Worm (Caenorhabditis elegans) whole organism, L2 larva: Measurements from ENCODE around the gene T04F8.2.

Experiments
- F13H6.1 ChIP-seq: sonication (generic microtip); optimal IDR thresholded peaks from 2 replicates; lab custom pipeline; 2016; ENCODE audit warnings: missing genetic modification characterization, missing compliant biosample characterization
- ZK546.5 ChIP-seq: sonication (generic microtip); optimal IDR thresholded peaks from 2 replicates; lab custom pipeline; 2017; ENCODE audit warnings: missing biosample characterization, missing genetic modification characterization
- ama-1 ChIP-seq: fragments of 150-350 bp; optimal IDR thresholded peaks from 2 replicates; lab custom pipeline; 2018; ENCODE audit warnings: inconsistent platforms
- ceh-16 ChIP-seq: fragments of 150-350 bp; optimal IDR thresholded peaks from 2 replicates; lab custom pipeline; 2014; ENCODE audit warnings: missing biosample characterization, missing genetic modification characterization
- egl-27 ChIP-seq: sonication (generic microtip); optimal IDR thresholded peaks from 3 replicates; lab custom pipeline; 2017; ENCODE audit warnings: missing biosample characterization, missing genetic modification reagents, missing genetic modification characterization
- fos-1 ChIP-seq: fragments of 150-350 bp; optimal IDR thresholded peaks from 2 replicates; lab custom pipeline; 2014; ENCODE audit warnings: missing biosample characterization, missing genetic modification characterization
- lsy-2 ChIP-seq, 2 experiments: fragments of 150-350 bp in 1 of 2; sonication (generic microtip) in 1 of 2; optimal IDR thresholded peaks; 2 replicates each; lab custom pipeline; 2014 to 2017; ENCODE audit warnings: missing biosample characterization in 2 of 2, missing genetic modification characterization in 2 of 2
- mbf-1 ChIP-seq: sonication (generic microtip); optimal IDR thresholded peaks from 2 replicates; lab custom pipeline; 2017; ENCODE audit warnings: missing biosample characterization, missing genetic modification characterization
- nhr-10 ChIP-seq: sonication (generic microtip); optimal IDR thresholded peaks from 2 replicates; lab custom pipeline; 2017; ENCODE audit warnings: missing biosample characterization, missing genetic modification characterization
- nhr-129 ChIP-seq: fragments of 150-350 bp; optimal IDR thresholded peaks from 2 replicates; lab custom pipeline; 2014; ENCODE audit warnings: missing biosample characterization, missing genetic modification characterization
- nhr-21 ChIP-seq: fragments of 150-350 bp; optimal IDR thresholded peaks from 2 replicates; lab custom pipeline; 2014; ENCODE audit warnings: missing biosample characterization, missing genetic modification characterization
- nhr-25 ChIP-seq: fragments of 150-350 bp; sonication (generic microtip); optimal IDR thresholded peaks from 3 replicates; lab custom pipeline; 2014; ENCODE audit warnings: missing biosample characterization, missing genetic modification characterization
- peb-1 ChIP-seq: fragments of 150-350 bp; optimal IDR thresholded peaks from 2 replicates; lab custom pipeline; 2014; ENCODE audit warnings: missing biosample characterization, missing genetic modification characterization
- sma-3 ChIP-seq: sonication (generic microtip); optimal IDR thresholded peaks from 2 replicates; lab custom pipeline; 2016; ENCODE audit warnings: missing genetic modification reagents, missing genetic modification characterization, missing compliant biosample characterization
- snpc-4 ChIP-seq: fragments of 150-350 bp; optimal IDR thresholded peaks from 2 replicates; lab custom pipeline; 2014; ENCODE audit warnings: missing biosample characterization, missing genetic modification characterization
- unc-39 ChIP-seq: fragments of 150-350 bp; optimal IDR thresholded peaks from 2 replicates; lab custom pipeline; 2014; ENCODE audit warnings: missing biosample characterization, missing genetic modification characterization
- unc-55 ChIP-seq: fragments of 150-350 bp; sonication (generic microtip); optimal IDR thresholded peaks from 3 replicates; lab custom pipeline; 2014; ENCODE audit warnings: missing biosample characterization, missing genetic modification reagents, missing genetic modification characterization
- zag-1 ChIP-seq: fragments of 150-350 bp; optimal IDR thresholded peaks from 2 replicates; lab custom pipeline; 2014; ENCODE audit warnings: missing biosample characterization, missing genetic modification characterization
- ztf-4 ChIP-seq: fragments of 150-350 bp; optimal IDR thresholded peaks from 2 replicates; lab custom pipeline; 2014; ENCODE audit warnings: missing biosample characterization, missing genetic modification characterization

Gene T04F8.2

DNA sequence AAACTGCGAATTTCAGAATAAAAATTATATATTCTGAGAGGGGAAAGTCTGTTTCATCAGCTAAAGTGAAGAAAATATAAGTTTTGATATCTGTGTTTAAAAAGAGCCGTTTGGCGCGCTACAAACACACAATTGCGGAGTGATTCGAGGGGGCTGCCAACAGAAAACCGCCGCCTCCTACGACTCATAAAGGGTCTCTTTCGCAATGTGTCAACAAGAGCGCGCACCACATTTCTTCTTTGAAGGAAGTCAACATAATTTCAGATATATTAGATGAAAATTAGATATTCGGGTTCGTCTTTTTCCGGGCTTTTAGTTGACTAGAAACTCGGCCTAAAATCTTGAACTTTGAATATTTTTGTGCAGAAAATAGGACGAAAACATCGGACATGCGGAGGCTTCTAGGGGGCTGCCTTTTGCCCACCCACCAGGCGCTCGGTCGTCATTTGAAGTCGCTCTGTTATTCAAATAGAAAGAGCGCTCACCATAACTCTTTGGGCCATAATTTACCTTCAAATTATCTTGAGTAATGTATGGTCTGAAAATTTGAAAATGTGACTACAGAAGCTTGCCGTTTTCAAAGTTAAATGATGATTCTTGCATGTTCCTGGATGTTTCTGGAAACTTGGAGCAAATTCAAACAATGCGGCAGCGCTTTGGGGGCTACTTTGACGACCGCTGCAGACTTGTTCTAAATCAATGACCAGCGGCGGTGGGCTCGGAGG is 50.4 kb downstream of the T04F8.2 start (continued):
- peak; percentile 66 for TF ChIP-seq ZK546.5
- peak; percentile 43 for TF ChIP-seq egl-27 (tag; lab: Kevin White, UChicago)
- TF ChIP-seq nhr-10 (tag; lab: Kevin White, UChicago), result peak; percentile 79
- TF ChIP-seq F13H6.1 (tag; lab: Kevin White, UChicago), result peak; percentile 98
- no peak for TF ChIP-seq ama-1
- TF ChIP-seq ztf-4 (tag; lab: Kevin White, UChicago), result peak; percentile 83
- TF ChIP-seq nhr-129, result peak; percentile 77
- TF ChIP-seq sma-3, result peak; percentile 98
- peak; percentile 79 to 85 for TF ChIP-seq lsy-2 (tag; optimal IDR thresholded peaks at IDR 0.05; lab: Kevin White, UChicago)
- peak; percentile 44 for TF ChIP-seq zag-1 (tag; lab: Kevin White, UChicago)
- peak; percentile 80 for TF ChIP-seq nhr-21 (tag; lab: Kevin White, UChicago)
- TF ChIP-seq nhr-25 (tag; lab: Kevin White, UChicago), result peak; percentile 97
- TF ChIP-seq fos-1 (tag; lab: Kevin White, UChicago), result peak; percentile 67
- TF ChIP-seq mbf-1 (tag; lab: Kevin White, UChicago), result no peak
- no peak for TF ChIP-seq unc-39 (tag; lab: Kevin White, UChicago)

DNA sequence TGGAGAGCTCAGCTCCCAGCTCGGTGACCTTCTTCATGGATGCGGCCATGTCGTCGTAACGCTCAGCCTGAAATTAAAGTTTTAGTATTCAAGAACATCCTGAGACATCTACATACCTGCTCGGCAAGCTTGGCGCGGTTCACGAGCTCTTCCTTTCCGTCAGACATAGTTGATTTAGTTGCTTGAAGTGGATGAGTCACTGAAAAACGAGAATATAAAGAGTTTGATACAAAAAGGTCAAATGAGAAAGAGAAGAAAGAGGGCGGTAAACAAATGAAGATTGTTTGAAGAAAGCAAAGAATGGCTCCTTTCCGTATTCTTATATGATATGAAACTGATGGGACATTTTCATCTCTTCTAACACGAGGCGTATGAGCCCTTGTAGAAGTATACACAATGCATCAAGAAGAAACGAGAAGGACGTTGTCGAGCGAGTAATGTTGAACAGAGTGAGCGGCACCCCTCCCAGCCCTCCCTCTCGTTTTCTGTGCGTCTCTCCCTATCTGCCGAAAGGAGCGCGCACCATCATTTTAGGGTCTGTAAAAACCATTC is 51.1 kb downstream of the T04F8.2 start, which contains the start of gene ftt-2:
TSS of gene ftt-2 (minus strand) at position 206 of the 552 bp plus-strand sequence.
- TF ChIP-seq unc-55 (GFP tag; lab: Kevin White, UChicago) (no peak), peb-1 (tag; lab: Kevin White, UChicago) (no peak), snpc-4 (tag; lab: Kevin White, UChicago) (no peak), ceh-16 (tag; lab: Kevin White, UChicago) (no peak), sma-3 (no peak), ama-1 (peak; percentile 89)
